Fruit fly (Drosophila melanogaster) whole organism, embryonic: ENCODE data around the gene Calr.
A peak's percentile ranks its signal among the peaks of the same experiment; 100 is the strongest.

Experiments used
- CG10543 ChIP-seq: fragments of 200-800 bp; sonication (Bioruptor generic); optimal IDR thresholded peaks from 3 replicates; lab custom pipeline; 2017; ENCODE audit warnings: missing biosample characterization, mild to moderate bottlenecking, missing genetic modification characterization, moderate library complexity
- CG11504 ChIP-seq: fragments of 200-800 bp; sonication (Bioruptor generic); optimal IDR thresholded peaks from 3 replicates; lab custom pipeline; 2019; ENCODE audit warnings: missing biosample characterization, mild to moderate bottlenecking, missing genetic modification characterization, moderate library complexity
- CG11695 ChIP-seq: fragments of 200-800 bp; sonication (Bioruptor generic); IDR thresholded peaks from 3 replicates; pipeline ENCODE4 v1.3.6; 2022; ENCODE audit warnings: missing biosample characterization, missing genetic modification characterization
- CG13287 ChIP-seq: fragments of 200-800 bp; sonication (Bioruptor generic); IDR thresholded peaks from 2 replicates; pipeline ENCODE4 v1.3.6; 2022; ENCODE audit warnings: missing biosample characterization, missing genetic modification characterization; ENCODE audit not compliant: partially characterized antibody
- CG13894 ChIP-seq: fragments of 200-800 bp; sonication (Bioruptor generic); optimal IDR thresholded peaks from 3 replicates; lab custom pipeline; 2018; ENCODE audit warnings: missing biosample characterization, mild to moderate bottlenecking, missing genetic modification characterization, moderate library complexity
- CG16779 ChIP-seq: fragments of 200-800 bp; sonication (Bioruptor generic); IDR thresholded peaks from 2 replicates; pipeline ENCODE4 v1.3.6; 2022; ENCODE audit warnings: missing biosample characterization, missing genetic modification characterization
- CG17829 ChIP-seq: fragments of 200-800 bp; optimal IDR thresholded peaks from 2 replicates; lab custom pipeline; 2019; ENCODE audit warnings: missing biosample characterization, mild to moderate bottlenecking, missing genetic modification characterization, moderate library complexity
- CG1832 ChIP-seq: fragments of 200-800 bp; sonication (Bioruptor generic); optimal IDR thresholded peaks from 2 replicates; lab custom pipeline; 2017; ENCODE audit warnings: missing biosample characterization, mild to moderate bottlenecking, missing genetic modification characterization, inconsistent platforms
- CG30020 ChIP-seq: fragments of 200-800 bp; optimal IDR thresholded peaks from 2 replicates; lab custom pipeline; 2019; ENCODE audit warnings: missing biosample characterization, mild to moderate bottlenecking, missing genetic modification characterization, moderate library complexity
- CG34376 ChIP-seq: fragments of 200-800 bp; sonication (Bioruptor generic); optimal IDR thresholded peaks from 2 replicates; lab custom pipeline; 2018; ENCODE audit warnings: missing biosample characterization, mild to moderate bottlenecking, missing genetic modification characterization
- CG7987 ChIP-seq: fragments of 200-800 bp; sonication (Bioruptor generic); optimal IDR thresholded peaks from 2 replicates; lab custom pipeline; 2018; ENCODE audit warnings: missing biosample characterization, mild to moderate bottlenecking, missing genetic modification characterization, moderate library complexity
- CG8281 ChIP-seq: fragments of 200-800 bp; sonication (Bioruptor generic); optimal IDR thresholded peaks from 2 replicates; lab custom pipeline; 2018; ENCODE audit warnings: missing biosample characterization, mild to moderate bottlenecking, missing genetic modification characterization, moderate library complexity
- Deaf1 ChIP-seq: fragments of 200-800 bp; optimal IDR thresholded peaks from 3 replicates; lab custom pipeline; 2019; ENCODE audit warnings: missing biosample characterization, mild to moderate bottlenecking, missing genetic modification characterization, moderate library complexity
- Ets65A ChIP-seq: fragments of 200-800 bp; sonication (Bioruptor generic); peaks from one replicate; lab custom pipeline; 2016; ENCODE audit warnings: missing biosample characterization, missing genetic modification characterization
- GATAe ChIP-seq: fragments of 200-800 bp; sonication (Bioruptor generic); conservative IDR thresholded peaks from 2 replicates; pipeline ENCODE4 v1.3.6; 2022; ENCODE audit warnings: missing biosample characterization, missing genetic modification characterization
- H15 ChIP-seq: fragments of 200-800 bp; sonication (Bioruptor generic); IDR thresholded peaks from 3 replicates; pipeline ENCODE4 v1.3.6; 2022; ENCODE audit warnings: missing biosample characterization, missing genetic modification characterization
- HLH54F ChIP-seq: fragments of 200-800 bp; sonication (Bioruptor generic); optimal IDR thresholded peaks from 3 replicates; lab custom pipeline; 2016; ENCODE audit warnings: missing biosample characterization, missing genetic modification characterization
- Hr78 ChIP-seq, 2 experiments: fragments of 200-800 bp in 1 of 2; fragments of >200 bp in 1 of 2; sonication (Bioruptor generic) in 1 of 2; optimal IDR thresholded peaks; 2 replicates each; lab custom pipeline; 2017 to 2019; ENCODE audit warnings: missing biosample characterization in 2 of 2, missing genetic modification characterization in 2 of 2, mild to moderate bottlenecking in 1 of 2, moderate library complexity in 1 of 2
- NK7.1 ChIP-seq: fragments of 200-800 bp; sonication (Bioruptor generic); optimal IDR thresholded peaks from 3 replicates; lab custom pipeline; 2016; ENCODE audit warnings: missing biosample characterization, missing genetic modification characterization
- Pdp1 ChIP-seq, 2 experiments: fragments of 200-800 bp; sonication (Bioruptor generic); optimal IDR thresholded peaks; 3 replicates each; lab custom pipeline; 2016; ENCODE audit warnings: missing biosample characterization in 2 of 2, missing genetic modification characterization in 2 of 2, mild to moderate bottlenecking in 1 of 2, moderate library complexity in 1 of 2
- Ptx1 ChIP-seq: fragments of 200-800 bp; sonication (Bioruptor generic); IDR thresholded peaks from 2 replicates; pipeline ENCODE4 v1.3.6; 2022; ENCODE audit warnings: missing biosample characterization, missing genetic modification characterization
- Rfx ChIP-seq: fragments of 200-800 bp; sonication (Bioruptor generic); IDR thresholded peaks from 2 replicates; pipeline ENCODE4 v1.3.6; 2022; ENCODE audit warnings: missing biosample characterization, missing genetic modification characterization
- dan ChIP-seq: fragments of 200-800 bp; sonication (Bioruptor generic); IDR thresholded peaks from 2 replicates; pipeline ENCODE4 v1.3.6; 2022; ENCODE audit warnings: missing biosample characterization, missing genetic modification characterization
- exex ChIP-seq: fragments of 200-800 bp; sonication (Bioruptor generic); optimal IDR thresholded peaks from 4 replicates; lab custom pipeline; 2018; ENCODE audit warnings: missing biosample characterization, mild to moderate bottlenecking, missing genetic modification characterization, moderate library complexity
- fd3F ChIP-seq: fragments of 200-800 bp; sonication (Bioruptor generic); optimal IDR thresholded peaks from 2 replicates; lab custom pipeline; 2018; ENCODE audit warnings: missing biosample characterization, mild to moderate bottlenecking, missing genetic modification characterization, moderate library complexity
- grn ChIP-seq: fragments of 200-800 bp; sonication (Bioruptor generic); optimal IDR thresholded peaks from 3 replicates; lab custom pipeline; 2017; ENCODE audit warnings: missing biosample characterization, missing genetic modification characterization
- lab ChIP-seq: fragments of 200-800 bp; sonication (Bioruptor generic); optimal IDR thresholded peaks from 3 replicates; lab custom pipeline; 2017; ENCODE audit warnings: missing biosample characterization, missing genetic modification characterization, mild to moderate bottlenecking, moderate library complexity, missing genetic modification reagents
- mirr ChIP-seq: fragments of 200-800 bp; sonication (Bioruptor generic); optimal IDR thresholded peaks from 3 replicates; lab custom pipeline; 2018; ENCODE audit warnings: missing biosample characterization, mild to moderate bottlenecking, missing genetic modification characterization
- scrt ChIP-seq: fragments of 200-800 bp; sonication (Bioruptor generic); optimal IDR thresholded peaks from 2 replicates; lab custom pipeline; 2018; ENCODE audit warnings: missing biosample characterization, mild to moderate bottlenecking, missing genetic modification characterization, moderate library complexity
- sd ChIP-seq: fragments of 200-800 bp; sonication (Bioruptor generic); optimal IDR thresholded peaks from 3 replicates; lab custom pipeline; 2018; ENCODE audit warnings: missing biosample characterization, mild to moderate bottlenecking, missing genetic modification characterization, moderate library complexity
- sens ChIP-seq: fragments of 200-800 bp; sonication (Bioruptor generic); peaks from one replicate; lab custom pipeline; 2016; ENCODE audit warnings: missing biosample characterization, missing genetic modification characterization
- sob ChIP-seq: fragments of 200-800 bp; sonication (Bioruptor generic); IDR thresholded peaks from 2 replicates; pipeline ENCODE4 v1.3.6; 2022; ENCODE audit warnings: missing biosample characterization, missing genetic modification characterization
- sug ChIP-seq: fragments of 200-800 bp; optimal IDR thresholded peaks from 2 replicates; lab custom pipeline; 2019; ENCODE audit warnings: missing biosample characterization, mild to moderate bottlenecking, missing genetic modification characterization, moderate library complexity
- ttk ChIP-seq: fragments of 200-800 bp; sonication (Bioruptor generic); IDR thresholded peaks from 2 replicates; pipeline ENCODE4 v2.1.2; 2022; ENCODE audit warnings: missing biosample characterization, missing genetic modification characterization

Gene Calr

dm6 chr3R:9646104-9646707 lies 15.6 kb upstream of the Calr start, which contains the start of gene Fst (continued):
- no peak for TF ChIP-seq H15 (GFP tag; lab: Robert Waterston, UW)
- no peak for TF ChIP-seq NK7.1

DNA sequence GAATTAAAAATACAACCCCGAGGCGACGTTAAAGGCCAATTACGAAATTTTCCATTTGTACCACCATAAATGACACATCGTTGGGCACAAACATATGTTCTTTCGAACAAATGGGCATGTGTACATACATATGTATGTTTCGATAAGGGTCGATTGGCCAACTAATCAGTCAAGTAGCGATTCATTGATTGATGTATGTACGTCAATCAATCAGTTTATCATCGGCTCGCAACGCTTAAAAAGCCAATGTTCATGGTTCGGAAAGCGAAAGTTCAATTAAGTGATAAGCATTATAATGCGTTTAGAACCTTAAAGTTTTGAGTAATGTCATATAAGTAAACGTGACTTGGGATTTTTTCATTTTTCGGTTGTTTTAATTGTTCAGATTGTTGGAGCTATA lies 14.0 kb upstream of the Calr start:
- TF ChIP-seq CG8281 (tag; lab: Kevin White, UChicago), result peak; percentile 93
- TF ChIP-seq Ets65A, result no peak
- peak; percentile 2 for TF ChIP-seq CG13894
- no peak for TF ChIP-seq CG11695 (GFP tag; lab: Robert Waterston, UW)
- peak; percentile 84 for TF ChIP-seq exex
- no peak for TF ChIP-seq CG13287
- no peak for TF ChIP-seq ttk
- TF ChIP-seq CG17829 (tag; lab: Kevin White, UChicago), result no peak
- peak in 1 of 2 experiments; percentile 69 for TF ChIP-seq Pdp1 (GFP tag; optimal IDR thresholded peaks at IDR 0.05; lab: Kevin White, UChicago)
- TF ChIP-seq mirr, result peak; percentile 66
- TF ChIP-seq CG7987 (GFP tag; lab: Kevin White, UChicago), result no peak
- TF ChIP-seq grn (GFP tag; lab: Kevin White, UChicago), result peak; percentile 40
- peak; percentile 11 for TF ChIP-seq CG34376 (GFP tag; lab: Kevin White, UChicago)
- TF ChIP-seq Hr78 (GFP tag; optimal IDR thresholded peaks at IDR 0.05; lab: Kevin White, UChicago), result peak in 1 of 2 experiments; percentile 46
- TF ChIP-seq sob (GFP tag; lab: Robert Waterston, UW), result 0 out of 2 replicates have a peak, but pooled peaks have one; percentile 10
- peak; percentile 41 for TF ChIP-seq lab

dm6 chr3R:9643977-9644376 lies 13.3 kb upstream of the Calr start:
- TF ChIP-seq CG1832 (GFP tag; lab: Kevin White, UChicago) (no peak), CG10543 (GFP tag; lab: Kevin White, UChicago) (no peak), mirr (peak; percentile 61), fd3F (no peak), sd (peak; percentile 83), exex (peak; percentile 86), CG34376 (GFP tag; lab: Kevin White, UChicago) (peak; percentile 74), grn (GFP tag; lab: Kevin White, UChicago) (peak; percentile 41), sug (tag; lab: Kevin White, UChicago) (peak; percentile 61), GATAe (GFP tag; lab: Robert Waterston, UW) (peak; percentile 39; the same call in 1 of the 2 replicates)

dm6 chr3R:9640313-9640712 lies 9.7 kb upstream of the Calr start:
- TF ChIP-seq CG13894, result peak; percentile 79
- TF ChIP-seq scrt (GFP tag; lab: Kevin White, UChicago), result peak; percentile 83
- 0 out of 2 replicates have a peak, but pooled peaks have one; percentile 4 for TF ChIP-seq Rfx (GFP tag; lab: Robert Waterston, UW)
- peak; percentile 93 for TF ChIP-seq Deaf1 (tag; lab: Kevin White, UChicago)
- TF ChIP-seq dan (GFP tag; lab: Robert Waterston, UW), result no peak
- TF ChIP-seq CG30020, result no peak
- no peak for TF ChIP-seq HLH54F (GFP tag; lab: Kevin White, UChicago)
- TF ChIP-seq CG11504 (tag; lab: Kevin White, UChicago), result peak; percentile 30
- TF ChIP-seq CG16779 (GFP tag; lab: Robert Waterston, UW), result no peak
- peak; percentile 16 for TF ChIP-seq sens
- TF ChIP-seq Ptx1, result no peak
- no peak for TF ChIP-seq CG34376 (GFP tag; lab: Kevin White, UChicago)
